Worm (Caenorhabditis elegans) whole organism, mixed stage, embryonic: ENCODE measurements around the gene F14F3.4.

Experiments used
- bed-3 ChIP-seq: fragments of 200-800 bp; sonication (Bioruptor generic); optimal IDR thresholded peaks from 3 replicates; lab custom pipeline; 2018; ENCODE audit warnings: mild to moderate bottlenecking, missing genetic modification characterization, moderate library complexity, missing compliant biosample characterization
- blmp-1 ChIP-seq: fragments of 150-350 bp; optimal IDR thresholded peaks from 2 replicates; lab custom pipeline; 2014; ENCODE audit warnings: missing biosample characterization, missing genetic modification characterization
- ceh-43 ChIP-seq: fragments of 200-800 bp; sonication (Bioruptor generic); optimal IDR thresholded peaks from 2 replicates; lab custom pipeline; 2018; ENCODE audit warnings: mild to moderate bottlenecking, missing genetic modification characterization, moderate library complexity, missing compliant biosample characterization
- mep-1 ChIP-seq: fragments of 150-350 bp; optimal IDR thresholded peaks from 2 replicates; lab custom pipeline; 2017; ENCODE audit warnings: missing biosample characterization, missing genetic modification reagents, missing genetic modification characterization, inconsistent platforms
- snpc-4 ChIP-seq: fragments of 150-350 bp; optimal IDR thresholded peaks from 2 replicates; lab custom pipeline; 2014; ENCODE audit warnings: missing biosample characterization, missing genetic modification characterization
- zip-8 ChIP-seq: fragments of 150-350 bp; optimal IDR thresholded peaks from 2 replicates; lab custom pipeline; 2014; ENCODE audit warnings: missing biosample characterization, missing genetic modification characterization
- ztf-11 ChIP-seq: fragments of 150-350 bp; optimal IDR thresholded peaks from 2 replicates; lab custom pipeline; 2014; ENCODE audit warnings: missing biosample characterization, missing genetic modification characterization

- TF ChIP-seq ztf-11 (tag; lab: Kevin White, UChicago) (no peak), blmp-1 (tag; lab: Kevin White, UChicago) (no peak), snpc-4 (tag; lab: Kevin White, UChicago) (no peak), ceh-43 (no peak), zip-8 (tag; lab: Kevin White, UChicago) (no peak), bed-3 (GFP tag; lab: Kevin White, UChicago) (no peak), mep-1 (tag; lab: Kevin White, UChicago) (no peak)
Measured at ce11 chrX:10566775-10567174, 45.6 kb upstream of the F14F3.4 start.
